Worm (Caenorhabditis elegans) whole organism, L1 larva: ENCODE results near the gene sru-29.

Source experiments
- C16A3.4 ChIP-seq: fragments of 150-350 bp; optimal IDR thresholded peaks from 2 replicates; lab custom pipeline; 2014; ENCODE audit warnings: missing biosample characterization, missing genetic modification characterization
- F16B12.6 ChIP-seq: fragments of 150-350 bp; optimal IDR thresholded peaks from 2 replicates; lab custom pipeline; 2014; ENCODE audit warnings: missing biosample characterization, missing genetic modification characterization
- Y116A8C.19 ChIP-seq: sonication (generic microtip); optimal IDR thresholded peaks from 2 replicates; lab custom pipeline; 2016; ENCODE audit warnings: missing compliant biosample characterization, missing genetic modification characterization, borderline replicate concordance
- aha-1 ChIP-seq: fragments of 150-350 bp; optimal IDR thresholded peaks from 2 replicates; lab custom pipeline; 2014; ENCODE audit warnings: missing biosample characterization, missing genetic modification characterization
- aly-2 ChIP-seq: fragments of 150-350 bp; optimal IDR thresholded peaks from 2 replicates; lab custom pipeline; 2014; ENCODE audit warnings: missing biosample characterization, missing genetic modification characterization
- ceh-8 ChIP-seq: fragments of 200-800 bp; sonication (Bioruptor generic); optimal IDR thresholded peaks from 2 replicates; lab custom pipeline; 2018; ENCODE audit warnings: mild to moderate bottlenecking, missing genetic modification characterization, moderate library complexity, missing compliant biosample characterization
- ceh-88 ChIP-seq: fragments of 200-800 bp; sonication (Bioruptor generic); IDR thresholded peaks from 2 replicates; pipeline ENCODE4 v1.3.6; 2022; ENCODE audit warnings: missing genetic modification characterization, missing compliant biosample characterization
- ceh-90 ChIP-seq: sonication (generic microtip); optimal IDR thresholded peaks from 2 replicates; lab custom pipeline; 2016; ENCODE audit warnings: missing genetic modification characterization, missing compliant biosample characterization
- dsc-1 ChIP-seq: sonication (generic microtip); optimal IDR thresholded peaks from 2 replicates; lab custom pipeline; 2016; ENCODE audit warnings: mild to moderate bottlenecking, missing genetic modification characterization, missing compliant biosample characterization
- efl-3 ChIP-seq: fragments of 200-800 bp; sonication (Bioruptor generic); optimal IDR thresholded peaks from 2 replicates; lab custom pipeline; 2018; ENCODE audit warnings: mild to moderate bottlenecking, missing genetic modification characterization, missing compliant biosample characterization
- elt-2 ChIP-seq: sonication (generic microtip); optimal IDR thresholded peaks from 2 replicates; lab custom pipeline; 2016; ENCODE audit warnings: missing genetic modification characterization, mild to moderate bottlenecking, inconsistent platforms, missing compliant biosample characterization, missing genetic modification reagents
- elt-3 ChIP-seq, 6 experiments: fragments of 150-350 bp in 1 of 6; sonication (generic microtip); optimal IDR thresholded peaks; 2 replicates each; lab custom pipeline; 2017 to 2018; ENCODE audit warnings: missing biosample characterization in 6 of 6, missing genetic modification characterization in 6 of 6, inconsistent platforms in 1 of 6
- ets-5 ChIP-seq: fragments of 200-800 bp; sonication (Bioruptor generic); IDR thresholded peaks from 2 replicates; pipeline ENCODE4 v1.3.6; 2022; ENCODE audit warnings: missing genetic modification characterization, missing compliant biosample characterization
- fkh-10 ChIP-seq: sonication (generic microtip); optimal IDR thresholded peaks from 2 replicates; lab custom pipeline; 2017; ENCODE audit warnings: missing biosample characterization, missing genetic modification reagents, missing genetic modification characterization
- fkh-8 ChIP-seq: sonication (generic microtip); optimal IDR thresholded peaks from 2 replicates; lab custom pipeline; 2016; ENCODE audit warnings: mild to moderate bottlenecking, missing genetic modification characterization, missing compliant biosample characterization
- hlh-4 ChIP-seq: sonication (generic microtip); optimal IDR thresholded peaks from 2 replicates; lab custom pipeline; 2016; ENCODE audit warnings: mild to moderate bottlenecking, missing genetic modification characterization, missing compliant biosample characterization
- hpl-2 ChIP-seq: fragments of 150-350 bp; optimal IDR thresholded peaks from 2 replicates; lab custom pipeline; 2014; ENCODE audit warnings: missing biosample characterization, missing genetic modification reagents, missing genetic modification characterization
- jun-1 ChIP-seq: fragments of 150-350 bp; optimal IDR thresholded peaks from 2 replicates; lab custom pipeline; 2014; ENCODE audit warnings: missing biosample characterization, missing genetic modification reagents, missing genetic modification characterization
- lin-13 ChIP-seq: fragments of 150-350 bp; optimal IDR thresholded peaks from 2 replicates; lab custom pipeline; 2014; ENCODE audit warnings: missing biosample characterization, missing genetic modification reagents, missing genetic modification characterization
- lin-14 ChIP-seq: fragments of 200-800 bp; sonication (Bioruptor generic); optimal IDR thresholded peaks from 2 replicates; lab custom pipeline; 2018; ENCODE audit warnings: mild to moderate bottlenecking, missing genetic modification characterization, moderate library complexity, missing compliant biosample characterization
- lin-15B ChIP-seq: fragments of 150-350 bp; sonication (generic microtip); optimal IDR thresholded peaks from 3 replicates; lab custom pipeline; 2014; ENCODE audit warnings: missing biosample characterization, missing genetic modification characterization
- lin-35 ChIP-seq, 2 experiments: fragments of 150-350 bp; optimal IDR thresholded peaks; 2 replicates each; lab custom pipeline; 2014; ENCODE audit warnings: missing biosample characterization in 2 of 2, missing genetic modification characterization in 2 of 2, missing genetic modification reagents in 2 of 2
- lin-39 ChIP-seq: fragments of 150-350 bp; optimal IDR thresholded peaks from 2 replicates; lab custom pipeline; 2014; ENCODE audit warnings: missing biosample characterization, missing genetic modification reagents, missing genetic modification characterization
- lir-3 ChIP-seq: sonication (generic microtip); optimal IDR thresholded peaks from 2 replicates; lab custom pipeline; 2016; ENCODE audit warnings: mild to moderate bottlenecking, missing genetic modification characterization, moderate library complexity, missing compliant biosample characterization; ENCODE audit not compliant: poor library complexity
- lsy-2 ChIP-seq, 2 experiments: fragments of 150-350 bp; optimal IDR thresholded peaks; 2 replicates each; lab custom pipeline; 2014; ENCODE audit warnings: missing biosample characterization in 2 of 2, missing genetic modification characterization in 2 of 2
- mdl-1 ChIP-seq, 2 experiments: fragments of 150-350 bp; optimal IDR thresholded peaks; 2 replicates each; lab custom pipeline; 2014 to 2017; ENCODE audit warnings: missing biosample characterization in 2 of 2, missing genetic modification characterization in 2 of 2, inconsistent platforms in 1 of 2
- nhr-19 ChIP-seq: fragments of 200-800 bp; sonication (Bioruptor generic); conservative IDR thresholded peaks from 2 replicates; pipeline ENCODE4 v1.3.6; 2022; ENCODE audit warnings: missing genetic modification characterization, missing compliant biosample characterization
- nhr-20 ChIP-seq: sonication (generic microtip); optimal IDR thresholded peaks from 2 replicates; lab custom pipeline; 2016; ENCODE audit warnings: mild to moderate bottlenecking, missing genetic modification characterization, missing compliant biosample characterization
- nhr-237 ChIP-seq: fragments of 150-350 bp; optimal IDR thresholded peaks from 2 replicates; lab custom pipeline; 2014; ENCODE audit warnings: missing biosample characterization, missing genetic modification characterization
- nhr-71 ChIP-seq: sonication (generic microtip); optimal IDR thresholded peaks from 2 replicates; lab custom pipeline; 2016; ENCODE audit warnings: mild to moderate bottlenecking, missing genetic modification characterization, moderate library complexity, missing compliant biosample characterization
- nhr-76 ChIP-seq: sonication (generic microtip); optimal IDR thresholded peaks from 2 replicates; lab custom pipeline; 2017; ENCODE audit warnings: missing biosample characterization, missing genetic modification characterization
- nhr-77 ChIP-seq: fragments of 150-350 bp; optimal IDR thresholded peaks from 2 replicates; lab custom pipeline; 2014; ENCODE audit warnings: missing biosample characterization, missing genetic modification characterization
- nhr-84 ChIP-seq: sonication (generic microtip); optimal IDR thresholded peaks from 2 replicates; lab custom pipeline; 2017; ENCODE audit warnings: missing biosample characterization, missing genetic modification characterization
- nhr-90 ChIP-seq: sonication (generic microtip); optimal IDR thresholded peaks from 2 replicates; lab custom pipeline; 2016; ENCODE audit warnings: mild to moderate bottlenecking, missing genetic modification characterization, missing compliant biosample characterization; ENCODE audit not compliant: poor library complexity
- pag-3 ChIP-seq: sonication (generic microtip); optimal IDR thresholded peaks from 2 replicates; lab custom pipeline; 2017; ENCODE audit warnings: missing genetic modification characterization, mild to moderate bottlenecking, missing compliant biosample characterization, antibody characterized with exemption, borderline replicate concordance; ENCODE audit not compliant: insufficient read depth
- pax-3 ChIP-seq: fragments of 200-800 bp; sonication (Bioruptor generic); optimal IDR thresholded peaks from 2 replicates; lab custom pipeline; 2018; ENCODE audit warnings: mild to moderate bottlenecking, missing genetic modification characterization, moderate library complexity, missing compliant biosample characterization
- rnt-1 ChIP-seq: sonication (generic microtip); optimal IDR thresholded peaks from 2 replicates; lab custom pipeline; 2016; ENCODE audit warnings: mild to moderate bottlenecking, missing genetic modification characterization, moderate library complexity, missing compliant biosample characterization
- skn-1 ChIP-seq: fragments of 150-350 bp; optimal IDR thresholded peaks from 2 replicates; lab custom pipeline; 2014; ENCODE audit warnings: missing biosample characterization, missing genetic modification characterization
- snpc-4 ChIP-seq: fragments of 150-350 bp; optimal IDR thresholded peaks from 2 replicates; lab custom pipeline; 2014; ENCODE audit warnings: missing biosample characterization, missing genetic modification characterization
- swsn-7 ChIP-seq: sonication (generic microtip); optimal IDR thresholded peaks from 2 replicates; lab custom pipeline; 2016; ENCODE audit warnings: missing genetic modification characterization, missing compliant biosample characterization
- unc-30 ChIP-seq: sonication (generic microtip); optimal IDR thresholded peaks from 2 replicates; lab custom pipeline; 2017; ENCODE audit warnings: missing biosample characterization, missing genetic modification characterization
- vab-15 ChIP-seq: sonication (generic microtip); optimal IDR thresholded peaks from 2 replicates; lab custom pipeline; 2017; ENCODE audit warnings: missing genotype, mild to moderate bottlenecking, missing genetic modification characterization, missing compliant biosample characterization
- xbp-1 ChIP-seq: sonication (generic microtip); optimal IDR thresholded peaks from 2 replicates; lab custom pipeline; 2016; ENCODE audit warnings: missing genetic modification characterization, missing compliant biosample characterization
- ztf-11 ChIP-seq, 2 experiments: sonication (generic microtip); optimal IDR thresholded peaks; 2 replicates each; lab custom pipeline; 2016 to 2017; ENCODE audit warnings: missing genetic modification characterization in 2 of 2, missing biosample characterization in 1 of 2, missing compliant biosample characterization in 1 of 2
- ztf-4 ChIP-seq: fragments of 150-350 bp; optimal IDR thresholded peaks from 2 replicates; lab custom pipeline; 2014; ENCODE audit warnings: missing biosample characterization, missing genetic modification characterization

sru-29 gene

ce11 chrV:9789657-9790261 lies 21.5 kb upstream of the sru-29 start, which contains the start of gene ztf-7 (continued):
- peak; percentile 94 for TF ChIP-seq ceh-88 (GFP tag; lab: Robert Waterston, UW)
- peak; percentile 95 to 96 for TF ChIP-seq lsy-2 (tag; optimal IDR thresholded peaks at IDR 0.05; lab: Kevin White, UChicago)
- TF ChIP-seq fkh-10 (GFP tag; lab: Kevin White, UChicago) = peak; percentile 71
- peak; percentile 100 for TF ChIP-seq nhr-20 (tag; lab: Kevin White, UChicago)
- TF ChIP-seq vab-15 (tag; lab: Kevin White, UChicago) = peak; percentile 77
- TF ChIP-seq hlh-4 (tag; lab: Kevin White, UChicago) = no peak
- TF ChIP-seq elt-2 (tag; lab: Kevin White, UChicago) = peak; percentile 95
- TF ChIP-seq ceh-90 = no peak
- peak; percentile 96 for TF ChIP-seq lin-39
- TF ChIP-seq snpc-4 (tag; lab: Kevin White, UChicago) = peak; percentile 95
- TF ChIP-seq lin-13 (GFP tag; lab: Kevin White, UChicago) = peak; percentile 97
- TF ChIP-seq nhr-71 (tag; lab: Kevin White, UChicago) = peak; percentile 100
- TF ChIP-seq swsn-7 (tag; lab: Kevin White, UChicago) = peak; percentile 98
- peak; percentile 93 for TF ChIP-seq ceh-8 (GFP tag; lab: Kevin White, UChicago)
- peak; percentile 96 for TF ChIP-seq pax-3 (tag; lab: Kevin White, UChicago)
- TF ChIP-seq rnt-1 (tag; lab: Kevin White, UChicago) = peak; percentile 97
- TF ChIP-seq aly-2 = peak; percentile 62
- TF ChIP-seq hpl-2 (GFP tag; lab: Kevin White, UChicago) = peak; percentile 86
- peak; percentile 55 for TF ChIP-seq pag-3
- TF ChIP-seq nhr-90 (tag; lab: Kevin White, UChicago) = peak; percentile 98
- TF ChIP-seq nhr-84 = no peak
- TF ChIP-seq lin-14 (GFP tag; lab: Kevin White, UChicago) = peak; percentile 100
- peak; percentile 98 for TF ChIP-seq xbp-1
- TF ChIP-seq ztf-4 (tag; lab: Kevin White, UChicago) = peak; percentile 95
- peak; percentile 90 for TF ChIP-seq skn-1 (tag; lab: Kevin White, UChicago)
- peak; percentile 93 for TF ChIP-seq jun-1 (tag; lab: Kevin White, UChicago)
- TF ChIP-seq lin-35 (GFP tag; optimal IDR thresholded peaks at IDR 0.05; lab: Kevin White, UChicago) = peak; percentile 90 to 94
- TF ChIP-seq unc-30 (tag; lab: Kevin White, UChicago) = no peak
- no peak for TF ChIP-seq nhr-76 (tag; lab: Kevin White, UChicago)
- peak; percentile 59 to 100 for TF ChIP-seq mdl-1 (tag; optimal IDR thresholded peaks at IDR 0.05; lab: Kevin White, UChicago)
- no peak for TF ChIP-seq Y116A8C.19
- TF ChIP-seq dsc-1 (tag; lab: Kevin White, UChicago) = peak; percentile 95

- TF ChIP-seq aha-1 (no peak), C16A3.4 (no peak), fkh-8 (tag; lab: Kevin White, UChicago) (no peak), rnt-1 (tag; lab: Kevin White, UChicago) (no peak), ceh-90 (no peak), lin-15B (tag; lab: Kevin White, UChicago) (no peak), efl-3 (GFP tag; lab: Kevin White, UChicago) (no peak), nhr-19 (GFP tag; lab: Robert Waterston, UW) (no peak), lir-3 (tag; lab: Kevin White, UChicago) (no peak), F16B12.6 (no peak), nhr-77 (no peak), mdl-1 (tag; optimal IDR thresholded peaks at IDR 0.05; lab: Kevin White, UChicago) (no peak), ceh-88 (GFP tag; lab: Robert Waterston, UW) (no peak), elt-2 (tag; lab: Kevin White, UChicago) (peak; percentile 84), nhr-237 (no peak), lin-35 (GFP tag; optimal IDR thresholded peaks at IDR 0.05; lab: Kevin White, UChicago) (peak in 1 of 2 experiments; percentile 3), ztf-11 (tag; optimal IDR thresholded peaks at IDR 0.05; lab: Kevin White, UChicago) (no peak), nhr-20 (tag; lab: Kevin White, UChicago) (peak; percentile 52), nhr-71 (tag; lab: Kevin White, UChicago) (peak; percentile 15), ets-5 (GFP tag; lab: Robert Waterston, UW) (no peak), elt-3 (tag; optimal IDR thresholded peaks at IDR 0.05; lab: Kevin White, UChicago) (no peak), lsy-2 (tag; optimal IDR thresholded peaks at IDR 0.05; lab: Kevin White, UChicago) (no peak)
- TF ChIP-seq, all 84 proteins: peak for 4
These were observed 19.9 kb upstream of the sru-29 start, which contains the start of gene lipl-2 for ce11 chrV:9791332-9791731. TSS of gene lipl-2 (plus strand) at chrV:9791567.
